Worm (Caenorhabditis elegans) whole organism, L1 larva: ENCODE results near the gene gst-30.
A peak's percentile ranks its signal among the peaks of the same experiment; 100 is the strongest.

Experiments used
- C16A3.4 ChIP-seq: fragments of 150-350 bp; optimal IDR thresholded peaks from 2 replicates; lab custom pipeline; 2014; ENCODE audit warnings: missing biosample characterization, missing genetic modification characterization
- C34B4.2 ChIP-seq: sonication (generic microtip); optimal IDR thresholded peaks from 2 replicates; lab custom pipeline; 2017; ENCODE audit warnings: mild to moderate bottlenecking, missing genetic modification characterization, missing compliant biosample characterization
- aha-1 ChIP-seq: fragments of 150-350 bp; optimal IDR thresholded peaks from 2 replicates; lab custom pipeline; 2014; ENCODE audit warnings: missing biosample characterization, missing genetic modification characterization
- blmp-1 ChIP-seq: fragments of 150-350 bp; optimal IDR thresholded peaks from 2 replicates; lab custom pipeline; 2014; ENCODE audit warnings: missing biosample characterization, missing genetic modification characterization
- dpl-1 ChIP-seq, 3 experiments: fragments of 150-350 bp in 2 of 3; sonication (generic microtip) in 1 of 3; optimal IDR thresholded peaks; 2 replicates each; lab custom pipeline; 2014 to 2017; ENCODE audit warnings: missing biosample characterization in 3 of 3, missing genetic modification characterization in 3 of 3, missing genetic modification reagents in 3 of 3
- dsc-1 ChIP-seq: sonication (generic microtip); optimal IDR thresholded peaks from 2 replicates; lab custom pipeline; 2016; ENCODE audit warnings: mild to moderate bottlenecking, missing genetic modification characterization, missing compliant biosample characterization
- efl-1 ChIP-seq, 4 experiments: fragments of 150-350 bp; optimal IDR thresholded peaks in 3 of 4; peaks in 1 of 4; 1 replicate in 1 of 4; 2 replicates in 3 of 4; lab custom pipeline; 2014; ENCODE audit warnings: missing biosample characterization in 2 of 4, missing genetic modification characterization in 2 of 4, missing genetic modification reagents in 2 of 4
- egl-27 ChIP-seq, 2 experiments: fragments of 150-350 bp in 1 of 2; sonication (generic microtip); optimal IDR thresholded peaks; 3 replicates each; lab custom pipeline; 2017 to 2018; ENCODE audit warnings: missing biosample characterization in 2 of 2, missing genetic modification characterization in 2 of 2, missing genetic modification reagents in 2 of 2
- elt-2 ChIP-seq: sonication (generic microtip); optimal IDR thresholded peaks from 2 replicates; lab custom pipeline; 2016; ENCODE audit warnings: missing genetic modification characterization, mild to moderate bottlenecking, inconsistent platforms, missing compliant biosample characterization, missing genetic modification reagents
- ets-5 ChIP-seq: fragments of 200-800 bp; sonication (Bioruptor generic); IDR thresholded peaks from 2 replicates; pipeline ENCODE4 v1.3.6; 2022; ENCODE audit warnings: missing genetic modification characterization, missing compliant biosample characterization
- fkh-10 ChIP-seq: sonication (generic microtip); optimal IDR thresholded peaks from 2 replicates; lab custom pipeline; 2017; ENCODE audit warnings: missing biosample characterization, missing genetic modification reagents, missing genetic modification characterization
- fkh-4 ChIP-seq: sonication (generic microtip); optimal IDR thresholded peaks from 2 replicates; lab custom pipeline; 2016; ENCODE audit warnings: missing compliant biosample characterization, missing genetic modification characterization, borderline replicate concordance
- fkh-8 ChIP-seq: sonication (generic microtip); optimal IDR thresholded peaks from 2 replicates; lab custom pipeline; 2016; ENCODE audit warnings: mild to moderate bottlenecking, missing genetic modification characterization, missing compliant biosample characterization
- fos-1 ChIP-seq: fragments of 150-350 bp; optimal IDR thresholded peaks from 2 replicates; lab custom pipeline; 2014; ENCODE audit warnings: missing biosample characterization, missing genetic modification characterization
- hlh-17 ChIP-seq: fragments of 200-800 bp; sonication (Bioruptor generic); optimal IDR thresholded peaks from 2 replicates; lab custom pipeline; 2018; ENCODE audit warnings: missing genetic modification characterization, mild to moderate bottlenecking, missing compliant biosample characterization, moderate library complexity, borderline replicate concordance
- hlh-4 ChIP-seq: sonication (generic microtip); optimal IDR thresholded peaks from 2 replicates; lab custom pipeline; 2016; ENCODE audit warnings: mild to moderate bottlenecking, missing genetic modification characterization, missing compliant biosample characterization
- hpl-2 ChIP-seq: fragments of 150-350 bp; optimal IDR thresholded peaks from 2 replicates; lab custom pipeline; 2014; ENCODE audit warnings: missing biosample characterization, missing genetic modification reagents, missing genetic modification characterization
- jun-1 ChIP-seq: fragments of 150-350 bp; optimal IDR thresholded peaks from 2 replicates; lab custom pipeline; 2014; ENCODE audit warnings: missing biosample characterization, missing genetic modification reagents, missing genetic modification characterization
- lin-14 ChIP-seq: fragments of 200-800 bp; sonication (Bioruptor generic); optimal IDR thresholded peaks from 2 replicates; lab custom pipeline; 2018; ENCODE audit warnings: mild to moderate bottlenecking, missing genetic modification characterization, moderate library complexity, missing compliant biosample characterization
- lin-39 ChIP-seq: fragments of 150-350 bp; optimal IDR thresholded peaks from 2 replicates; lab custom pipeline; 2014; ENCODE audit warnings: missing biosample characterization, missing genetic modification reagents, missing genetic modification characterization
- lsy-2 ChIP-seq, 2 experiments: fragments of 150-350 bp; optimal IDR thresholded peaks; 2 replicates each; lab custom pipeline; 2014; ENCODE audit warnings: missing biosample characterization in 2 of 2, missing genetic modification characterization in 2 of 2
- mdl-1 ChIP-seq, 2 experiments: fragments of 150-350 bp; optimal IDR thresholded peaks; 2 replicates each; lab custom pipeline; 2014 to 2017; ENCODE audit warnings: missing biosample characterization in 2 of 2, missing genetic modification characterization in 2 of 2, inconsistent platforms in 1 of 2
- nhr-11 ChIP-seq: fragments of 150-350 bp; optimal IDR thresholded peaks from 2 replicates; lab custom pipeline; 2014; ENCODE audit warnings: missing biosample characterization, missing genetic modification characterization
- nhr-19 ChIP-seq: fragments of 200-800 bp; sonication (Bioruptor generic); conservative IDR thresholded peaks from 2 replicates; pipeline ENCODE4 v1.3.6; 2022; ENCODE audit warnings: missing genetic modification characterization, missing compliant biosample characterization
- nhr-20 ChIP-seq: sonication (generic microtip); optimal IDR thresholded peaks from 2 replicates; lab custom pipeline; 2016; ENCODE audit warnings: mild to moderate bottlenecking, missing genetic modification characterization, missing compliant biosample characterization
- nhr-237 ChIP-seq: fragments of 150-350 bp; optimal IDR thresholded peaks from 2 replicates; lab custom pipeline; 2014; ENCODE audit warnings: missing biosample characterization, missing genetic modification characterization
- nhr-28 ChIP-seq: fragments of 150-350 bp; optimal IDR thresholded peaks from 2 replicates; lab custom pipeline; 2014; ENCODE audit warnings: missing biosample characterization, missing genetic modification characterization
- nhr-71 ChIP-seq: sonication (generic microtip); optimal IDR thresholded peaks from 2 replicates; lab custom pipeline; 2016; ENCODE audit warnings: mild to moderate bottlenecking, missing genetic modification characterization, moderate library complexity, missing compliant biosample characterization
- nhr-76 ChIP-seq: sonication (generic microtip); optimal IDR thresholded peaks from 2 replicates; lab custom pipeline; 2017; ENCODE audit warnings: missing biosample characterization, missing genetic modification characterization
- nhr-77 ChIP-seq: fragments of 150-350 bp; optimal IDR thresholded peaks from 2 replicates; lab custom pipeline; 2014; ENCODE audit warnings: missing biosample characterization, missing genetic modification characterization
- nhr-84 ChIP-seq: sonication (generic microtip); optimal IDR thresholded peaks from 2 replicates; lab custom pipeline; 2017; ENCODE audit warnings: missing biosample characterization, missing genetic modification characterization
- nhr-85 ChIP-seq: sonication (generic microtip); peaks from one replicate; lab custom pipeline; 2016; ENCODE audit warnings: missing genetic modification characterization, inconsistent platforms, missing compliant biosample characterization
- rnt-1 ChIP-seq: sonication (generic microtip); optimal IDR thresholded peaks from 2 replicates; lab custom pipeline; 2016; ENCODE audit warnings: mild to moderate bottlenecking, missing genetic modification characterization, moderate library complexity, missing compliant biosample characterization
- snu-23 ChIP-seq: sonication (generic microtip); optimal IDR thresholded peaks from 2 replicates; lab custom pipeline; 2016; ENCODE audit warnings: missing genetic modification characterization, missing compliant biosample characterization
- sup-37 ChIP-seq: fragments of 200-800 bp; sonication (Bioruptor generic); optimal IDR thresholded peaks from 2 replicates; lab custom pipeline; 2018; ENCODE audit warnings: mild to moderate bottlenecking, missing genetic modification characterization, missing compliant biosample characterization
- tbx-2 ChIP-seq: sonication (generic microtip); optimal IDR thresholded peaks from 2 replicates; lab custom pipeline; 2016; ENCODE audit warnings: missing genetic modification characterization, missing compliant biosample characterization
- unc-30 ChIP-seq: sonication (generic microtip); optimal IDR thresholded peaks from 2 replicates; lab custom pipeline; 2017; ENCODE audit warnings: missing biosample characterization, missing genetic modification characterization
- unc-62 ChIP-seq: fragments of 150-350 bp; optimal IDR thresholded peaks from 2 replicates; lab custom pipeline; 2014; ENCODE audit warnings: missing biosample characterization, missing genetic modification reagents, missing genetic modification characterization
- unc-86 ChIP-seq: sonication (generic microtip); optimal IDR thresholded peaks from 2 replicates; lab custom pipeline; 2016; ENCODE audit warnings: missing genetic modification characterization, missing compliant biosample characterization
- vab-15 ChIP-seq: sonication (generic microtip); optimal IDR thresholded peaks from 2 replicates; lab custom pipeline; 2017; ENCODE audit warnings: missing genotype, mild to moderate bottlenecking, missing genetic modification characterization, missing compliant biosample characterization
- zag-1 ChIP-seq: fragments of 150-350 bp; optimal IDR thresholded peaks from 2 replicates; lab custom pipeline; 2014; ENCODE audit warnings: missing biosample characterization, missing genetic modification characterization
- zip-4 ChIP-seq: fragments of 200-800 bp; sonication (Bioruptor generic); optimal IDR thresholded peaks from 2 replicates; lab custom pipeline; 2018; ENCODE audit warnings: mild to moderate bottlenecking, missing genetic modification characterization, moderate library complexity, missing compliant biosample characterization
- ztf-4 ChIP-seq: fragments of 150-350 bp; optimal IDR thresholded peaks from 2 replicates; lab custom pipeline; 2014; ENCODE audit warnings: missing biosample characterization, missing genetic modification characterization

Gene gst-30

DNA sequence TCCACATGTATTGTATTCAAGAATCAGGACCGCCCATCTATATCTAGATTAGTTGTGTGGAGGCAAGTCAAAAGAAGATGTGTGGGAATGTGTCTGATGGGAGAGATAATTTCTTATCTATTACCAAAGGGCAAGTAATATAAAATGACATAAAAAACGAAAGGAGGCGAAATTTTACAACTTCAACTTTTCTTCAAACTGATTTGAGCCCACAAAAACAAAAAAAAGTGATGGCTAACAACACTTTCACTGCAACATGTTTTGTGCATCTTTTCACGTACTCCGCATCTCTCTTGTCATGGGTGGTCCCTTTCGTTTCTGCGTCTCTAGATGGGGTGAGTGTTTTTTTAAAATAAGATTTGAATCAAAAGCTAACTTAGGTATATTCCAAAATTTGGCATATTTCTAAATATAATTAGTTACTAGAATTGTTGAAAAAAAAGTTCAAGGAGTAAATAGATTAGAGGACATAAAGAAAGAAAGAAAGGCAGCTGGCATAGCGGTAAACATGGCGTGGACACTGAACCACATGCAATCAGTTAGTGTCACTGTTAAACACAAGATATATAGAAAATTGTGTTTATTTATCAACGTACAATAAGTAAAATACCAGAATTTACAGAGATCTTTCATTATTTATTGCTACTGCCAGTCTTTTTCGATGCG is 6.8 kb upstream of the gst-30 start, which contains the start of gene ZK546.19:
TSS of gene ZK546.19 (plus strand) at position 186 of the 666 bp plus-strand sequence.
- no peak for TF ChIP-seq fkh-8
- TF ChIP-seq dpl-1 (GFP tag; optimal IDR thresholded peaks at IDR 0.05; lab: Kevin White, UChicago): no peak
- TF ChIP-seq nhr-84 (tag; lab: Kevin White, UChicago): no peak
- no peak for TF ChIP-seq hlh-4 (tag; lab: Kevin White, UChicago)
- TF ChIP-seq fkh-4 (tag; lab: Kevin White, UChicago): no peak
- TF ChIP-seq nhr-20 (tag; lab: Kevin White, UChicago): no peak
- TF ChIP-seq dsc-1: no peak
- TF ChIP-seq rnt-1 (tag; lab: Kevin White, UChicago): no peak
- no peak for TF ChIP-seq fos-1
- no peak for TF ChIP-seq nhr-77 (tag; lab: Kevin White, UChicago)
- peak; percentile 31 for TF ChIP-seq C16A3.4 (tag; lab: Kevin White, UChicago)
- no peak for TF ChIP-seq nhr-11
- TF ChIP-seq C34B4.2 (tag; lab: Kevin White, UChicago): no peak
- peak; percentile 69 for TF ChIP-seq lin-14 (GFP tag; lab: Kevin White, UChicago)
- TF ChIP-seq sup-37 (GFP tag; lab: Kevin White, UChicago): no peak
- TF ChIP-seq unc-86 (tag; lab: Kevin White, UChicago): no peak
- peak; percentile 49 for TF ChIP-seq blmp-1 (tag; lab: Kevin White, UChicago)
- TF ChIP-seq mdl-1 (tag; optimal IDR thresholded peaks at IDR 0.05; lab: Kevin White, UChicago): no peak
- no peak for TF ChIP-seq hlh-17 (GFP tag; lab: Kevin White, UChicago)
- TF ChIP-seq lin-39: no peak
- TF ChIP-seq nhr-71: peak; percentile 39
- no peak for TF ChIP-seq fkh-10 (GFP tag; lab: Kevin White, UChicago)
- TF ChIP-seq nhr-85 (tag; lab: Kevin White, UChicago): peak; percentile 60
- TF ChIP-seq ztf-4 (tag; lab: Kevin White, UChicago): no peak
- TF ChIP-seq elt-2: peak; percentile 39
- TF ChIP-seq lsy-2 (tag; optimal IDR thresholded peaks at IDR 0.05; lab: Kevin White, UChicago): peak in 1 of 2 experiments; percentile 15
- no peak for TF ChIP-seq zip-4 (GFP tag; lab: Kevin White, UChicago)
- TF ChIP-seq nhr-19 (GFP tag; lab: Robert Waterston, UW): no peak
- TF ChIP-seq unc-30 (tag; lab: Kevin White, UChicago): no peak

ce11 chrII:4941050-4941449 is 6.2 kb upstream of the gst-30 start, which contains the start of gene cblc-1:
Gene cblc-1, minus strand, starts transcription at chrII:4941150.
- TF ChIP-seq efl-1 (optimal IDR thresholded peaks at IDR 0.05; lab: Kevin White, UChicago) (no peak), efl-1 (GFP tag; optimal IDR thresholded peaks at IDR 0.05 in 1 of 2; lab: Kevin White, UChicago) (no peak), dpl-1 (GFP tag; optimal IDR thresholded peaks at IDR 0.05; lab: Kevin White, UChicago) (no peak), hpl-2 (GFP tag; lab: Kevin White, UChicago) (no peak), fkh-10 (GFP tag; lab: Kevin White, UChicago) (no peak), unc-62 (GFP tag; lab: Kevin White, UChicago) (no peak), hlh-4 (tag; lab: Kevin White, UChicago) (no peak), jun-1 (no peak), nhr-76 (tag; lab: Kevin White, UChicago) (no peak)

- TF ChIP-seq vab-15 (tag; lab: Kevin White, UChicago) (no peak), lsy-2 (tag; optimal IDR thresholded peaks at IDR 0.05; lab: Kevin White, UChicago) (no peak), C34B4.2 (tag; lab: Kevin White, UChicago) (no peak), fos-1 (no peak), mdl-1 (tag; optimal IDR thresholded peaks at IDR 0.05; lab: Kevin White, UChicago) (no peak), snu-23 (GFP tag; lab: Kevin White, UChicago) (no peak), nhr-76 (tag; lab: Kevin White, UChicago) (no peak), elt-2 (no peak), hlh-17 (GFP tag; lab: Kevin White, UChicago) (no peak), ets-5 (no peak), egl-27 (tag; optimal IDR thresholded peaks at IDR 0.05; lab: Kevin White, UChicago) (no peak), zag-1 (tag; lab: Kevin White, UChicago) (no peak), nhr-237 (no peak), sup-37 (GFP tag; lab: Kevin White, UChicago) (no peak), nhr-28 (tag; lab: Kevin White, UChicago) (no peak), aha-1 (no peak), lin-14 (GFP tag; lab: Kevin White, UChicago) (no peak), tbx-2 (no peak)
Observed at ce11 chrII:4937743-4938142, 2.9 kb upstream of the gst-30 start, which contains the start of gene ZK546.4. Gene ZK546.4, plus strand, starts transcription at chrII:4938043.
